Worm (Caenorhabditis elegans): ENCODE results near the gene C29E4.9.
A peak's percentile ranks its signal among the peaks of the same experiment; 100 is the strongest.

The C29E4.9 gene

DNA sequence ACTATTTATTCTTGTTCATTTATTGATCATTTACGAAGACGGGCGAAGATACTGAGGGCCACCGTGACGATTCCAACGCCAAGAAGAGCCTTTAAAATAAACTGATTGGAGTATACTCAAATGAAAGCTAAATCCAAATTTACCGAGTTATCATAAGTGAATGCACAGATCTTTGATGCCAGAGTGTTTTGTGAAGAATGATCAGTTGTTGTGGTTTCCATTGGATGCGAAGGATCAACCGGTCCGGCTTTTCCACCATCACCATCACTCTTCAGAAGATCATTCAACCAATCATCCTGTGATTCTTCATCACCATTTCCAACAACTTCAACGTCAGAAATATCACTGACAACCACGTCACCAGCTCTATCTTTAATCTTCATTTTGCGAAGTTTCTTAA, 20.4 kb upstream of the C29E4.9 start:
- TF ChIP-seq ceh-9 (tag; optimal IDR thresholded peaks at IDR 0.05) (no peak), unc-39 (tag; optimal IDR thresholded peaks at IDR 0.05) (no peak), fkh-10 (GFP tag; optimal IDR thresholded peaks at IDR 0.05) (no peak), ceh-16 (tag; optimal IDR thresholded peaks at IDR 0.05) (no peak), lsy-12 (tag; optimal IDR thresholded peaks at IDR 0.05) (peak; percentile 14), ceh-82 (tag; optimal IDR thresholded peaks at IDR 0.05) (no peak), nhr-12 (tag; optimal IDR thresholded peaks at IDR 0.05) (no peak), tbx-2 (tag; optimal IDR thresholded peaks at IDR 0.05) (no peak), mdl-1 (tag; optimal IDR thresholded peaks at IDR 0.05) (no peak), R02D3.7 (tag; optimal IDR thresholded peaks at IDR 0.05) (peak; percentile 22), ztf-11 (tag; optimal IDR thresholded peaks at IDR 0.05) (no peak), nhr-28 (tag; optimal IDR thresholded peaks at IDR 0.05) (no peak), nhr-43 (tag; optimal IDR thresholded peaks at IDR 0.05; ENCODE audit: poor library complexity, severe bottlenecking) (peak; percentile 28), lin-15B (tag; optimal IDR thresholded peaks at IDR 0.05) (no peak), ZK546.5 (tag; optimal IDR thresholded peaks at IDR 0.05) (no peak), elt-3 (tag; optimal IDR thresholded peaks at IDR 0.05) (no peak), aly-2 (tag; optimal IDR thresholded peaks at IDR 0.05) (no peak), eor-1 (tag; optimal IDR thresholded peaks at IDR 0.05) (no peak), nhr-67 (tag; optimal IDR thresholded peaks at IDR 0.05) (no peak), nhr-11 (tag; optimal IDR thresholded peaks at IDR 0.05) (no peak), nhr-23 (tag; optimal IDR thresholded peaks at IDR 0.05) (no peak), elt-1 (tag; optimal IDR thresholded peaks at IDR 0.05) (no peak), zag-1 (tag; optimal IDR thresholded peaks at IDR 0.05) (no peak), ama-1 (optimal IDR thresholded peaks at IDR 0.05) (peak; percentile 65), unc-62 (GFP tag; optimal IDR thresholded peaks at IDR 0.05) (no peak), sea-2 (GFP tag; optimal IDR thresholded peaks at IDR 0.05) (no peak), elt-2 (tag; optimal IDR thresholded peaks at IDR 0.05) (peak; percentile 19), pha-4 (tag; optimal IDR thresholded peaks at IDR 0.05) (no peak)

DNA sequence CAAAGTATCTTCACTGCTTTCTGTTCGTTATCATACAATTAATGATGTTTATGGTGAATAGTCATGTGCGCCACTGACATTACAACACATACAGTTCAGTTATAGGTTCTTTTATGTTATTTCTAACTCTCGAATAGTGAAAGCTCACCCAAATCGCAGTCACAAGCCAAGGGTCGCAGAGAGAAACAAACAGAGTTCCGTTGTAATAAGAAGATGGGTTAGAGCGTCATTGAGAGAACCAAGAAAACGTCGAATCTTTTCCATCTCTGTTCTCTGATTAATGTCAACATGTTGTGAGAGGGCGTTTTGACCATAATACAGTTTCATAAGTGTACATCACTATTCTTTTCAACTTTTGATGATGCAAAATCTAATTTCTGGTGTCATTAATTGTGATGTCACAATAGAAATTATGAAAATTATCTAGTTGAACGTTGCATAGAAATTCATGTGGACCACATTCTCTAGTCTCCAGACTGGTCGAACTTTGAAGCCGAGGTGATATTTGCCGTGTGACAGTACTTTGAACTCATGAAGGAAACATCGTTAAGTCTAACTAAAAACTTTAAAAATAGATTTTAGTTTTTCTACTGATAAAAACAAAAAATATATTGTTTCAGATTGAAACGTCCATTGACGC, 17.2 kb upstream of the C29E4.9 start:
- TF ChIP-seq ama-1 (optimal IDR thresholded peaks at IDR 0.05) (no peak), nhr-43 (tag; optimal IDR thresholded peaks at IDR 0.05; ENCODE audit: poor library complexity, severe bottlenecking) (peak; percentile 15), nhr-77 (tag; optimal IDR thresholded peaks at IDR 0.05) (no peak), egl-5 (tag; optimal IDR thresholded peaks at IDR 0.05) (no peak), lin-39 (tag; optimal IDR thresholded peaks at IDR 0.05) (peak; percentile 9), skn-1 (tag; optimal IDR thresholded peaks at IDR 0.05) (peak; percentile 42), ceh-82 (tag; optimal IDR thresholded peaks at IDR 0.05) (no peak), ztf-4 (tag; optimal IDR thresholded peaks at IDR 0.05) (peak; percentile 19), nhr-11 (tag; optimal IDR thresholded peaks at IDR 0.05) (no peak), unc-62 (GFP tag; optimal IDR thresholded peaks at IDR 0.05) (no peak), nhr-76 (tag; optimal IDR thresholded peaks at IDR 0.05) (no peak), nhr-237 (tag; optimal IDR thresholded peaks at IDR 0.05) (no peak), elt-3 (tag; optimal IDR thresholded peaks at IDR 0.05) (no peak), tbx-2 (tag; optimal IDR thresholded peaks at IDR 0.05) (no peak), pha-4 (tag; optimal IDR thresholded peaks at IDR 0.05) (peak; percentile 71), ceh-28 (tag; optimal IDR thresholded peaks at IDR 0.05) (no peak), aly-2 (tag; optimal IDR thresholded peaks at IDR 0.05) (no peak), ceh-9 (tag; optimal IDR thresholded peaks at IDR 0.05) (no peak), fkh-2 (tag; optimal IDR thresholded peaks at IDR 0.05) (no peak), pqm-1 (tag; optimal IDR thresholded peaks at IDR 0.05) (peak; percentile 26), nhr-25 (tag; optimal IDR thresholded peaks at IDR 0.05) (peak; percentile 24), jun-1 (tag; optimal IDR thresholded peaks at IDR 0.05) (peak; percentile 60), elt-2 (tag; optimal IDR thresholded peaks at IDR 0.05) (peak; percentile 54), nhr-12 (tag; optimal IDR thresholded peaks at IDR 0.05) (no peak)

- TF ChIP-seq aly-2 (tag; optimal IDR thresholded peaks at IDR 0.05) (peak; percentile 37), lsy-12 (tag; optimal IDR thresholded peaks at IDR 0.05) (peak; percentile 91), ZK546.5 (tag; optimal IDR thresholded peaks at IDR 0.05) (no peak), nhr-67 (tag; optimal IDR thresholded peaks at IDR 0.05) (no peak), ztf-4 (tag; optimal IDR thresholded peaks at IDR 0.05) (peak; percentile 11), lin-39 (tag; optimal IDR thresholded peaks at IDR 0.05) (peak; percentile 97), fkh-10 (GFP tag; optimal IDR thresholded peaks at IDR 0.05) (peak; percentile 54), nhr-11 (tag; optimal IDR thresholded peaks at IDR 0.05) (peak; percentile 36), nfya-1 (tag; optimal IDR thresholded peaks at IDR 0.05; ENCODE audit: insufficient read depth) (peak; percentile 92), nhr-77 (tag; optimal IDR thresholded peaks at IDR 0.05) (no peak), nhr-43 (tag; optimal IDR thresholded peaks at IDR 0.05; ENCODE audit: poor library complexity, severe bottlenecking) (peak; percentile 89), ceh-9 (tag; optimal IDR thresholded peaks at IDR 0.05) (no peak), nhr-76 (tag; optimal IDR thresholded peaks at IDR 0.05) (no peak), unc-39 (tag; optimal IDR thresholded peaks at IDR 0.05) (no peak), nhr-237 (tag; optimal IDR thresholded peaks at IDR 0.05) (no peak), R02D3.7 (tag; optimal IDR thresholded peaks at IDR 0.05) (peak; percentile 85), snpc-4 (tag; optimal IDR thresholded peaks at IDR 0.05) (peak; percentile 85), hmg-11 (tag; optimal IDR thresholded peaks at IDR 0.05) (peak; percentile 92), nhr-23 (tag; optimal IDR thresholded peaks at IDR 0.05) (peak; percentile 98), lin-15B (tag; optimal IDR thresholded peaks at IDR 0.05) (peak; percentile 95), elt-2 (tag; optimal IDR thresholded peaks at IDR 0.05) (peak; percentile 78), ceh-28 (tag; optimal IDR thresholded peaks at IDR 0.05) (peak; percentile 75), eor-1 (tag; optimal IDR thresholded peaks at IDR 0.05) (no peak), mdl-1 (tag; optimal IDR thresholded peaks at IDR 0.05) (peak; percentile 45), skn-1 (tag; optimal IDR thresholded peaks at IDR 0.05) (peak; percentile 85), elt-1 (tag; optimal IDR thresholded peaks at IDR 0.05) (peak; percentile 28), unc-62 (GFP tag; optimal IDR thresholded peaks at IDR 0.05) (no peak), sea-2 (GFP tag; optimal IDR thresholded peaks at IDR 0.05) (no peak), daf-12 (tag; optimal IDR thresholded peaks at IDR 0.05) (no peak), nhr-12 (tag; optimal IDR thresholded peaks at IDR 0.05) (no peak)
Observed at ce11 chrIII:7973201-7973767, 16.4 kb upstream of the C29E4.9 start, which contains the start of the genes eef-1B.1 and aco-2. TSS of gene eef-1B.1 (minus strand) at chrIII:7973386. TSS of gene aco-2 (plus strand) at chrIII:7973717.

Measured in whole organism, L3 larva.